Worm (Caenorhabditis elegans) whole organism, L4 larva: ENCODE data around the gene T28B11.1.
A peak's percentile ranks its signal among the peaks of the same experiment; 100 is the strongest.

ENCODE experiments used
- D1046.2 ChIP-seq: fragments of 200-800 bp; sonication (Bioruptor generic); IDR thresholded peaks from 2 replicates; pipeline ENCODE4 v1.3.6; 2022; ENCODE audit warnings: missing genetic modification characterization, missing compliant biosample characterization
- F37D6.2 ChIP-seq: sonication (generic microtip); optimal IDR thresholded peaks from 2 replicates; lab custom pipeline; 2016; ENCODE audit warnings: mild to moderate bottlenecking, missing genetic modification characterization, missing compliant biosample characterization
- T26A8.4 ChIP-seq: fragments of 200-800 bp; sonication (Bioruptor generic); IDR thresholded peaks from 2 replicates; pipeline ENCODE4 v1.3.6; 2022; ENCODE audit warnings: missing genetic modification characterization, missing compliant biosample characterization
- Y5F2A.4 ChIP-seq: fragments of 200-800 bp; sonication (Bioruptor generic); optimal IDR thresholded peaks from 2 replicates; lab custom pipeline; 2018; ENCODE audit warnings: mild to moderate bottlenecking, missing genetic modification characterization, missing compliant biosample characterization
- Y75B8A.6 ChIP-seq: fragments of 200-800 bp; sonication (Bioruptor generic); IDR thresholded peaks from 2 replicates; pipeline ENCODE4 v1.3.6; 2022; ENCODE audit warnings: missing genetic modification reagents, missing genetic modification characterization, missing compliant biosample characterization
- ZK337.2 ChIP-seq: fragments of 200-800 bp; sonication (Bioruptor generic); IDR thresholded peaks from 2 replicates; pipeline ENCODE4 v1.3.6; 2022; ENCODE audit warnings: missing genetic modification reagents, missing genetic modification characterization, missing compliant biosample characterization
- aha-1 ChIP-seq: fragments of 150-350 bp; peaks from one replicate; lab custom pipeline; 2014; ENCODE audit warnings: missing biosample characterization, missing genetic modification characterization
- aly-2 ChIP-seq: sonication (generic microtip); optimal IDR thresholded peaks from 2 replicates; lab custom pipeline; 2018; ENCODE audit warnings: missing biosample characterization, missing genetic modification characterization
- arid-1 ChIP-seq: fragments of 200-800 bp; sonication (Bioruptor generic); conservative IDR thresholded peaks from 2 replicates; pipeline ENCODE4 v1.3.6; 2022; ENCODE audit warnings: missing genetic modification reagents, missing genetic modification characterization, missing compliant biosample characterization
- attf-4 ChIP-seq: sonication (generic microtip); optimal IDR thresholded peaks from 3 replicates; lab custom pipeline; 2017; ENCODE audit warnings: missing biosample characterization, missing genetic modification characterization
- ceh-20 ChIP-seq: fragments of 200-800 bp; sonication (Bioruptor generic); IDR thresholded peaks from 2 replicates; pipeline ENCODE4 v1.3.6; 2022; ENCODE audit warnings: missing genetic modification reagents, missing genetic modification characterization, missing compliant biosample characterization
- ceh-44 ChIP-seq: fragments of 200-800 bp; sonication (Bioruptor generic); IDR thresholded peaks from 2 replicates; pipeline ENCODE4 v1.3.6; 2022; ENCODE audit warnings: missing genetic modification reagents, missing genetic modification characterization, missing compliant biosample characterization
- ces-1 ChIP-seq: fragments of 150-350 bp; sonication (generic microtip); optimal IDR thresholded peaks from 4 replicates; lab custom pipeline; 2014; ENCODE audit warnings: missing biosample characterization, missing genetic modification reagents, missing genetic modification characterization
- daf-16 ChIP-seq, 3 experiments: sonication (generic microtip); optimal IDR thresholded peaks; 2 replicates each; lab custom pipeline; 2016 to 2017; ENCODE audit warnings: missing genetic modification characterization in 3 of 3, missing genetic modification reagents in 3 of 3, mild to moderate bottlenecking in 2 of 3, missing compliant biosample characterization in 2 of 3, missing biosample characterization in 1 of 3, moderate library complexity in 1 of 3
- dmd-6 ChIP-seq: fragments of 200-800 bp; sonication (Bioruptor generic); IDR thresholded peaks from 2 replicates; pipeline ENCODE4 v1.3.6; 2022; ENCODE audit warnings: missing genetic modification reagents, missing genetic modification characterization, missing compliant biosample characterization
- dmd-8 ChIP-seq: fragments of 200-800 bp; sonication (Bioruptor generic); IDR thresholded peaks from 2 replicates; pipeline ENCODE4 v1.3.6; 2022; ENCODE audit warnings: missing genetic modification characterization, missing compliant biosample characterization
- dmd-9 ChIP-seq: fragments of 200-800 bp; sonication (Bioruptor generic); IDR thresholded peaks from 2 replicates; pipeline ENCODE4 v1.3.6; 2022; ENCODE audit warnings: missing genetic modification reagents, missing genetic modification characterization, missing compliant biosample characterization
- dpl-1 ChIP-seq: fragments of 150-350 bp; optimal IDR thresholded peaks from 2 replicates; lab custom pipeline; 2014; ENCODE audit warnings: missing biosample characterization, missing genetic modification reagents, missing genetic modification characterization
- dve-1 ChIP-seq: sonication (generic microtip); optimal IDR thresholded peaks from 2 replicates; lab custom pipeline; 2017; ENCODE audit warnings: antibody characterized with exemption, mild to moderate bottlenecking, missing genetic modification characterization, missing compliant biosample characterization; ENCODE audit not compliant: insufficient read depth
- egl-27 ChIP-seq: sonication (generic microtip); optimal IDR thresholded peaks from 3 replicates; lab custom pipeline; 2017; ENCODE audit warnings: missing biosample characterization, missing genetic modification reagents, missing genetic modification characterization
- hif-1 ChIP-seq, 2 experiments: sonication (generic microtip); optimal IDR thresholded peaks; 2 replicates each; lab custom pipeline; 2016 to 2017; ENCODE audit warnings: missing compliant biosample characterization in 2 of 2, missing genetic modification characterization in 2 of 2, missing genetic modification reagents in 2 of 2, missing genotype in 2 of 2, mild to moderate bottlenecking in 1 of 2
- hlh-11 ChIP-seq: fragments of 200-800 bp; sonication (Bioruptor generic); optimal IDR thresholded peaks from 2 replicates; lab custom pipeline; 2018; ENCODE audit warnings: mild to moderate bottlenecking, missing genetic modification characterization, missing compliant biosample characterization
- lin-1 ChIP-seq: fragments of 200-800 bp; sonication (Bioruptor generic); IDR thresholded peaks from 2 replicates; pipeline ENCODE4 v1.3.6; 2022; ENCODE audit warnings: missing genetic modification reagents, missing genetic modification characterization, missing compliant biosample characterization
- lin-13 ChIP-seq: fragments of 150-350 bp; optimal IDR thresholded peaks from 2 replicates; lab custom pipeline; 2014; ENCODE audit warnings: missing biosample characterization, missing genetic modification reagents, missing genetic modification characterization
- lin-38 ChIP-seq: fragments of 200-800 bp; sonication (Bioruptor generic); IDR thresholded peaks from 2 replicates; pipeline ENCODE4 v1.3.6; 2022; ENCODE audit warnings: missing genetic modification reagents, missing genetic modification characterization, missing compliant biosample characterization
- lsy-2 ChIP-seq, 2 experiments: fragments of 150-350 bp in 1 of 2; sonication (generic microtip) in 1 of 2; optimal IDR thresholded peaks; 2 replicates each; lab custom pipeline; 2014 to 2017; ENCODE audit warnings: missing biosample characterization in 2 of 2, missing genetic modification characterization in 2 of 2
- madf-5 ChIP-seq, 2 experiments: fragments of 200-800 bp; sonication (Bioruptor generic); IDR thresholded peaks; 2 replicates each; pipeline ENCODE4 v1.3.6; 2022; ENCODE audit warnings: missing compliant biosample characterization in 2 of 2, missing genetic modification characterization in 2 of 2
- mep-1 ChIP-seq: fragments of 150-350 bp; sonication (generic microtip); optimal IDR thresholded peaks from 3 replicates; lab custom pipeline; 2014; ENCODE audit warnings: missing biosample characterization, missing genetic modification characterization
- mxl-2 ChIP-seq: fragments of 200-800 bp; sonication (Bioruptor generic); conservative IDR thresholded peaks from 2 replicates; pipeline ENCODE4 v1.3.6; 2022; ENCODE audit warnings: missing genetic modification reagents, missing genetic modification characterization, missing compliant biosample characterization
- nhr-10 ChIP-seq: fragments of 150-350 bp; optimal IDR thresholded peaks from 2 replicates; lab custom pipeline; 2014; ENCODE audit warnings: missing biosample characterization, missing genetic modification characterization
- nhr-28 ChIP-seq: fragments of 150-350 bp; optimal IDR thresholded peaks from 2 replicates; lab custom pipeline; 2014; ENCODE audit warnings: missing biosample characterization, missing genetic modification characterization
- nhr-77 ChIP-seq: fragments of 150-350 bp; optimal IDR thresholded peaks from 2 replicates; lab custom pipeline; 2014; ENCODE audit warnings: missing biosample characterization, missing genetic modification characterization
- pha-4 ChIP-seq, 2 experiments: fragments of 150-350 bp in 1 of 2; fragments of 200-800 bp in 1 of 2; sonication (Bioruptor generic) in 1 of 2; IDR thresholded peaks in 1 of 2; optimal IDR thresholded peaks in 1 of 2; 2 replicates each; pipeline versions ENCODE4 v1.3.6 to Lab custom; 2014 to 2022; ENCODE audit warnings: missing genetic modification characterization in 2 of 2, missing genetic modification reagents in 2 of 2, missing biosample characterization in 1 of 2, missing compliant biosample characterization in 1 of 2
- pqm-1 ChIP-seq: sonication (generic microtip); optimal IDR thresholded peaks from 2 replicates; lab custom pipeline; 2017; ENCODE audit warnings: missing biosample characterization, missing genetic modification characterization
- rbr-2 ChIP-seq: sonication (generic microtip); optimal IDR thresholded peaks from 2 replicates; lab custom pipeline; 2016; ENCODE audit warnings: missing genotype, missing genetic modification characterization, missing compliant biosample characterization
- sdz-12 ChIP-seq: fragments of 200-800 bp; sonication (Bioruptor generic); optimal IDR thresholded peaks from 2 replicates; lab custom pipeline; 2018; ENCODE audit warnings: mild to moderate bottlenecking, missing genetic modification characterization, missing compliant biosample characterization
- snpc-1.2 ChIP-seq: fragments of 200-800 bp; sonication (Bioruptor generic); IDR thresholded peaks from 2 replicates; pipeline ENCODE4 v1.3.6; 2022; ENCODE audit warnings: missing genetic modification reagents, missing genetic modification characterization, missing compliant biosample characterization
- spr-3 ChIP-seq: fragments of 200-800 bp; sonication (Bioruptor generic); optimal IDR thresholded peaks from 2 replicates; lab custom pipeline; 2018; ENCODE audit warnings: mild to moderate bottlenecking, missing genetic modification characterization, missing compliant biosample characterization
- tag-97 ChIP-seq: fragments of 200-800 bp; sonication (Bioruptor generic); IDR thresholded peaks from 2 replicates; pipeline ENCODE4 v1.3.6; 2022; ENCODE audit warnings: missing genetic modification characterization, missing compliant biosample characterization
- unc-62 ChIP-seq, 3 experiments: fragments of 150-350 bp in 1 of 3; sonication (generic microtip); optimal IDR thresholded peaks in 2 of 3; peaks in 1 of 3; 1 replicate in 1 of 3; 2 replicates in 2 of 3; lab custom pipeline; 2014 to 2017; ENCODE audit warnings: missing biosample characterization in 3 of 3, missing genetic modification characterization in 3 of 3, missing genetic modification reagents in 3 of 3, missing genotype in 1 of 3
- zfp-3 ChIP-seq: fragments of 200-800 bp; sonication (Bioruptor generic); conservative IDR thresholded peaks from 2 replicates; pipeline ENCODE4 v1.3.6; 2022; ENCODE audit warnings: missing genetic modification reagents, missing genetic modification characterization, missing compliant biosample characterization
- zip-11 ChIP-seq: fragments of 200-800 bp; sonication (Bioruptor generic); IDR thresholded peaks from 2 replicates; pipeline ENCODE4 v1.3.6; 2022; ENCODE audit warnings: missing genetic modification characterization, missing compliant biosample characterization
- zip-2 ChIP-seq: fragments of 150-350 bp; optimal IDR thresholded peaks from 2 replicates; lab custom pipeline; 2014; ENCODE audit warnings: missing biosample characterization, missing genetic modification characterization
- ztf-11 ChIP-seq: fragments of 150-350 bp; optimal IDR thresholded peaks from 2 replicates; lab custom pipeline; 2014; ENCODE audit warnings: missing biosample characterization, missing genetic modification characterization

T28B11.1 gene

ce11 chrV:10714630-10715029 lies 17.6 kb downstream of the T28B11.1 start:
- no peak for TF ChIP-seq Y5F2A.4
- TF ChIP-seq dmd-6 (GFP tag; lab: Robert Waterston, UW), result peak; percentile 37; the same call in 1 of the 2 replicates
- peak; percentile 47; the same call in 1 of the 2 replicates for TF ChIP-seq T26A8.4 (GFP tag; lab: Robert Waterston, UW)
- no peak for TF ChIP-seq pqm-1 (tag; lab: Kevin White, UChicago)
- TF ChIP-seq attf-4 (tag; lab: Kevin White, UChicago), result no peak
- TF ChIP-seq dmd-8 (GFP tag; lab: Robert Waterston, UW), result no peak
- no peak for TF ChIP-seq ZK337.2 (GFP tag; lab: Robert Waterston, UW)
- peak; percentile 9 for TF ChIP-seq sdz-12 (GFP tag; lab: Kevin White, UChicago)
- TF ChIP-seq, all 104 proteins: peak for 3

ce11 chrV:10713704-10714239 lies 18.4 kb downstream of the T28B11.1 start:
- TF ChIP-seq dpl-1 (GFP tag; lab: Kevin White, UChicago) (no peak), nhr-28 (tag; lab: Kevin White, UChicago) (peak; percentile 40), unc-62 (GFP tag; optimal IDR thresholded peaks at IDR 0.05 in 1 of 2; lab: Kevin White, UChicago) (peak in 1 of 2 experiments; percentile 24), unc-62 (tag; optimal IDR thresholded peaks at IDR 0.05; lab: Kevin White, UChicago) (no peak), madf-5 (GFP tag; IDR thresholded peaks at IDR 0.05; lab: Robert Waterston, UW) (no peak), dve-1 (peak; percentile 41), dmd-6 (GFP tag; lab: Robert Waterston, UW) (peak; percentile 74), aha-1 (peak; percentile 11), hlh-11 (tag; lab: Kevin White, UChicago) (peak; percentile 24), F37D6.2 (tag; lab: Kevin White, UChicago) (no peak)
- TF ChIP-seq, all 104 proteins: peak for 6

- no peak for TF ChIP-seq rbr-2 (tag; lab: Kevin White, UChicago)
- no peak for TF ChIP-seq snpc-1.2
- TF ChIP-seq aly-2 (tag; lab: Kevin White, UChicago), result peak; percentile 30
- no peak for TF ChIP-seq dmd-9 (GFP tag; lab: Robert Waterston, UW)
- TF ChIP-seq mep-1 (tag; lab: Kevin White, UChicago), result peak; percentile 40
- peak; percentile 7 for TF ChIP-seq dve-1
- no peak for TF ChIP-seq ces-1 (GFP tag; lab: Kevin White, UChicago)
- TF ChIP-seq lin-1 (GFP tag; lab: Robert Waterston, UW), result no peak
- TF ChIP-seq hif-1 (tag; optimal IDR thresholded peaks at IDR 0.05; lab: Kevin White, UChicago), result no peak
- no peak for TF ChIP-seq ztf-11 (tag; lab: Kevin White, UChicago)
- TF ChIP-seq arid-1, result no peak
- no peak for TF ChIP-seq D1046.2 (GFP tag; lab: Robert Waterston, UW)
- 0 out of 2 replicates have a peak, but pooled peaks have one; percentile 6 for TF ChIP-seq zfp-3 (GFP tag; lab: Robert Waterston, UW)
- no peak for TF ChIP-seq daf-16 (GFP tag; optimal IDR thresholded peaks at IDR 0.05; lab: Kevin White, UChicago)
- TF ChIP-seq daf-16 (tag; optimal IDR thresholded peaks at IDR 0.05; lab: Kevin White, UChicago), result no peak
- TF ChIP-seq nhr-77, result peak; percentile 28
- no peak for TF ChIP-seq hlh-11 (tag; lab: Kevin White, UChicago)
- no peak for TF ChIP-seq Y75B8A.6 (GFP tag; lab: Robert Waterston, UW)
- TF ChIP-seq attf-4 (tag; lab: Kevin White, UChicago), result no peak
- no peak for TF ChIP-seq ceh-44
- no peak for TF ChIP-seq dmd-6 (GFP tag; lab: Robert Waterston, UW)
- peak in 1 of 2 experiments; percentile 66 for TF ChIP-seq unc-62 (GFP tag; optimal IDR thresholded peaks at IDR 0.05 in 1 of 2; lab: Kevin White, UChicago)
- TF ChIP-seq unc-62 (tag; optimal IDR thresholded peaks at IDR 0.05; lab: Kevin White, UChicago), result no peak
- TF ChIP-seq lin-13 (GFP tag; lab: Kevin White, UChicago), result no peak
- TF ChIP-seq mxl-2 (GFP tag; lab: Robert Waterston, UW), result no peak
- peak; percentile 61 for TF ChIP-seq nhr-10
- TF ChIP-seq egl-27 (tag; lab: Kevin White, UChicago), result no peak
- no peak for TF ChIP-seq ceh-20 (GFP tag; lab: Robert Waterston, UW)
- peak; percentile 3 for TF ChIP-seq nhr-28 (tag; lab: Kevin White, UChicago)
- no peak for TF ChIP-seq lin-38 (GFP tag; lab: Robert Waterston, UW)
- TF ChIP-seq pha-4 (GFP tag; IDR thresholded peaks at IDR 0.05; lab: Robert Waterston, UW), result peak; percentile 51; the same call in 1 of the 2 replicates
- no peak for TF ChIP-seq pha-4 (tag; optimal IDR thresholded peaks at IDR 0.05; lab: Kevin White, UChicago)
- no peak for TF ChIP-seq spr-3
- TF ChIP-seq lsy-2 (tag; optimal IDR thresholded peaks at IDR 0.05; lab: Kevin White, UChicago), result peak in 1 of 2 experiments; percentile 22
- TF ChIP-seq tag-97, result no peak
- no peak for TF ChIP-seq zip-11 (GFP tag; lab: Robert Waterston, UW)
- TF ChIP-seq sdz-12 (GFP tag; lab: Kevin White, UChicago), result no peak
- TF ChIP-seq zip-2 (tag; lab: Kevin White, UChicago), result no peak
These were observed 19.7 kb downstream of the T28B11.1 start for ce11 chrV:10712608-10712900.
